Worm (Caenorhabditis elegans): Measurements from ENCODE around the gene Y116F11B.6.

DNA sequence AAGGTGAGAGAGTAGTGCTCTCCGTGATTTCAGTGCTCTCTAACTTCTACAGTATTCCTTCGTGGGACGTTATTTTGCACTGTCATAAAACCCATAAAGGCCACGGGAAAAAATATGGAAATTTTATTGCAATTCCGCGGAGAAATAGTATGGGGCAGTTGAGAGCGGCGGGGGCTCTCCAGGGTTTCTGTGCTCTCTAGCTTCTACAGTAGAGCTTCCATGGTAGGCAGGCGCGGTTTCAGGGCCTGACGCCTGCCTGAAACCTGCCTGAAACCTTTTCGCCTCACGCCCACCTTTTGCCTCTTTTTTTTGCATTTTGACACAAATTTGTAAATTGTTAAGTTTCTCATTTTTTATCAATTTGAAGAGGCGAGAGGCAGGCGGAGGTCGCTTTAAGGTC, 11.2 kb upstream of the Y116F11B.6 start:
- TF ChIP-seq dao-5 (tag; optimal IDR thresholded peaks at IDR 0.05) = no peak
- no peak for TF ChIP-seq him-1 (tag; optimal IDR thresholded peaks at IDR 0.05)

Measured in whole organism, L4/young adult.